Fruit fly (Drosophila melanogaster): ENCODE measurements around the gene sd.

DNA sequence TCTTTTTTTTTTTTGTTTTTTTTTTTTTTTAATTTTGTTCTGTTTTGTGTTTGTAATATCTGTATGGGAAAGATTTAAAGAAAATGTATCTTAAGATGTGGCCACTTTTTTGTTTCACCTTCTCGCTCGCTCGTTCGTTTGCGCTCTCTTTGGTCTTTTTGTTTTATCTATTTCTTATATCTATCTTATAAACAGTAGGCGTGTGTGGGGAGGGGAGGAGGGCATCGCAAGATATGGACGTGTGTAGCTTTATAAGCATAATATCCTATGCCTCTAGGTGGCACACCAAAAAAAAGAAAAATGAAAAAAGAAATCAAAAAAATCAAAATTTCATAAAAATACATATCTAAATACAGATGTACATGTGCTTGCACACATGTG lies 8.4 kb downstream of the sd start:
- TF ChIP-seq pan (optimal IDR thresholded peaks at IDR 0.05): no peak
- TF ChIP-seq CG8478 (optimal IDR thresholded peaks at IDR 0.05): no peak
- no peak for TF ChIP-seq psq (optimal IDR thresholded peaks at IDR 0.05)
- TF ChIP-seq usp (GFP tag; optimal IDR thresholded peaks at IDR 0.05): no peak
- no peak for TF ChIP-seq EcR (GFP tag; optimal IDR thresholded peaks at IDR 0.05)
- TF ChIP-seq Dll (optimal IDR thresholded peaks at IDR 0.05): no peak

Measured in whole organism.